Comparison of ENCODE assay signal across 5 fruit fly cellular contexts in the genomic region with DNA sequence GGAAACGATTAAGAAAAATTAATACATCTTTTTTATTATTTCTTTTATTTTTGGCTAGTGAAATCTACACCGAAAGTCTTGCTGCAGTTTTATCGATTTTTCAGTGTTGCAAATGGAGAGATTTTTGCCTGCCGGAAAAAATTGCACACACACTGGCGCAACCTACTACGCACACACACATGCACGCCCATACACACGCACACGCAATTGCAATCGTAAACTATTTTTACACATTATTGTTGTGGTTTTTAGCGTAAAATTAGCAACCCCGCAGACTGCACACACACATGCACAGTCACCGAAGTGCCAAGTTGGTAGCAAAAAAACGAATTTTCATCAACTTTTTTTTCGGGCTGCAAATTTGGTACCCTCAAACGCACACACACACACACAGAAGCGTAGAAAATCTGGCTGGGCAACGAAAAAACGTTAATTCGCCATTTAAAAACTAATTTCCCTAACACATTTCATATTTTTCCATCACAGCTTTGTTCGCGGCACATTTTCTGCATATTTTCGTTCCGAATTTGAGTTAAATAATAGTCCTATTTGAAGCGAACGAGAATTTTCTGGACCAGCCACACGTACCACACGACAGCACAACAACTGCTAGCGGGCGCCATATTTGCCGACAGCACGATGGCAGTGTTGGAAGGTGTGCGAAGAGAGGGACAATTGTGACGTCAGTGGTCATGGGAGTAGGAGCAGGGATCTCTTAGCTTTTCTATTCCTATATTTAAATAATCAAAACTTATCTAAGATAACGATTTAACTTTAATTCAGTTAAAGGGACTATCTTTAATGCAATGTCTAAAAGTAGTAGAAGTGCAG.
TF ChIP-seq lines count a peak whose summit lies in the region.

Gene Unr (minus strand): TSS at position 637 of the 831 bp plus-strand sequence.

TF ChIP-seq in whole organism, adult, 20 proteins besides CTCF, POLR2A, EP300 and RAD21 (continued from another document):
- peak; percentile 38 for TF ChIP-seq Clk (GFP tag; optimal IDR thresholded peaks at IDR 0.05; lab: Kevin White, UChicago)
- TF ChIP-seq cic (GFP tag; optimal IDR thresholded peaks at IDR 0.05; lab: Kevin White, UChicago), result peak; percentile 96
- peak; percentile 73 for TF ChIP-seq pad (GFP tag; optimal IDR thresholded peaks at IDR 0.05; lab: Kevin White, UChicago)
- peak; percentile 94 for TF ChIP-seq CG1620 (GFP tag; optimal IDR thresholded peaks at IDR 0.05; lab: Kevin White, UChicago)

TF ChIP-seq in whole organism, embryonic, 481 proteins besides CTCF, POLR2A, EP300 and RAD21 (continued from another document and continues in another):
- TF ChIP-seq vnd (GFP tag; IDR thresholded peaks at IDR 0.05; lab: Robert Waterston, UW; ENCODE audit: partially characterized antibody) (no peak), ATbp (GFP tag; optimal IDR thresholded peaks at IDR 0.05; lab: Kevin White, UChicago) (peak; percentile 69), zen (tag; optimal IDR thresholded peaks at IDR 0.05; lab: Kevin White, UChicago) (peak; percentile 30), klu (GFP tag; IDR thresholded peaks at IDR 0.05; lab: Robert Waterston, UW) (no peak; the same call in 1 of the 2 replicates), CG10654 (GFP tag; optimal IDR thresholded peaks at IDR 0.05; lab: Kevin White, UChicago) (peak; percentile 74), gsb-n (tag; optimal IDR thresholded peaks at IDR 0.05; lab: Kevin White, UChicago) (peak; percentile 49), GATAe (GFP tag; conservative IDR thresholded peaks at IDR 0.05; lab: Robert Waterston, UW) (no peak), fd102C (GFP tag; optimal IDR thresholded peaks at IDR 0.05; lab: Kevin White, UChicago) (peak; percentile 29), mam (GFP tag; optimal IDR thresholded peaks at IDR 0.05; lab: Kevin White, UChicago) (peak; percentile 91), zfh2 (GFP tag; optimal IDR thresholded peaks at IDR 0.05; lab: Kevin White, UChicago) (peak; percentile 88), CG14710 (tag; optimal IDR thresholded peaks at IDR 0.05; lab: Kevin White, UChicago) (peak; percentile 53), CG1024 (GFP tag; IDR thresholded peaks at IDR 0.05; lab: Robert Waterston, UW) (peak; percentile 72; the same call in 1 of the 2 replicates), CG17359 (tag; optimal IDR thresholded peaks at IDR 0.05; lab: Kevin White, UChicago) (peak; percentile 78), Nf-YB (GFP tag; optimal IDR thresholded peaks at IDR 0.05; lab: Kevin White, UChicago) (peak; percentile 20), CG6765 (GFP tag; optimal IDR thresholded peaks at IDR 0.05; lab: Kevin White, UChicago) (peak; percentile 65), sob (GFP tag; IDR thresholded peaks at IDR 0.05; lab: Robert Waterston, UW) (peak; percentile 85), grau (tag; optimal IDR thresholded peaks at IDR 0.05; lab: Kevin White, UChicago) (peak; percentile 74), tap (tag; optimal IDR thresholded peaks at IDR 0.05; lab: Kevin White, UChicago) (peak; percentile 54), sug (tag; optimal IDR thresholded peaks at IDR 0.05; lab: Kevin White, UChicago) (peak; percentile 70), CG11560 (tag; IDR thresholded peaks at IDR 0.05; lab: Robert Waterston, UW) (no peak), sr (GFP tag; IDR thresholded peaks at IDR 0.05; lab: Robert Waterston, UW) (no peak), Xbp1 (GFP tag; optimal IDR thresholded peaks at IDR 0.05; lab: Kevin White, UChicago) (peak; percentile 87), CG4854 (GFP tag; optimal IDR thresholded peaks at IDR 0.05; lab: Kevin White, UChicago) (peak; percentile 65), row (GFP tag; IDR thresholded peaks at IDR 0.05; lab: Robert Waterston, UW) (peak; percentile 86), hth (optimal IDR thresholded peaks at IDR 0.05; lab: Kevin White, UChicago) (no peak), ewg (GFP tag; optimal IDR thresholded peaks at IDR 0.05; lab: Kevin White, UChicago) (peak; percentile 67), CG4707 (GFP tag; optimal IDR thresholded peaks at IDR 0.05; lab: Kevin White, UChicago) (peak; percentile 68), CG11504 (tag; optimal IDR thresholded peaks at IDR 0.05; lab: Kevin White, UChicago) (peak; percentile 63), h (optimal IDR thresholded peaks at IDR 0.05; lab: Kevin White, UChicago) (no peak)

TF ChIP-seq in whole organism, prepupa, 60 proteins besides CTCF, POLR2A, EP300 and RAD21 (continued from another document and continues in another):
- TF ChIP-seq cyc (GFP tag; optimal IDR thresholded peaks at IDR 0.05; lab: Kevin White, UChicago), result peak; percentile 66
- TF ChIP-seq pdm3 (GFP tag; optimal IDR thresholded peaks at IDR 0.05; lab: Kevin White, UChicago), result peak; percentile 84
- TF ChIP-seq Blimp-1 (GFP tag; optimal IDR thresholded peaks at IDR 0.05; lab: Kevin White, UChicago), result no peak
- TF ChIP-seq Ets96B (tag; optimal IDR thresholded peaks at IDR 0.05; lab: Kevin White, UChicago), result peak; percentile 60
- peak; percentile 34 for TF ChIP-seq CG6854 (GFP tag; optimal IDR thresholded peaks at IDR 0.05; lab: Kevin White, UChicago)
- peak; percentile 88 for TF ChIP-seq CG6163 (GFP tag; IDR thresholded peaks at IDR 0.05; lab: Robert Waterston, UW)
- peak; percentile 62 for TF ChIP-seq CG32006 (GFP tag; optimal IDR thresholded peaks at IDR 0.05; lab: Kevin White, UChicago)
- TF ChIP-seq fkh (GFP tag; optimal IDR thresholded peaks at IDR 0.05; lab: Kevin White, UChicago), result peak; percentile 49
- peak; percentile 2 for TF ChIP-seq CG6808 (GFP tag; optimal IDR thresholded peaks at IDR 0.05; lab: Kevin White, UChicago)
- peak; percentile 81 for TF ChIP-seq acj6 (GFP tag; optimal IDR thresholded peaks at IDR 0.05; lab: Kevin White, UChicago)
- peak; percentile 80 for TF ChIP-seq Hr4 (GFP tag; optimal IDR thresholded peaks at IDR 0.05; lab: Kevin White, UChicago)
- TF ChIP-seq Met (GFP tag; optimal IDR thresholded peaks at IDR 0.05; lab: Kevin White, UChicago), result peak; percentile 83
- TF ChIP-seq CG8119 (GFP tag; IDR thresholded peaks at IDR 0.05; lab: Robert Waterston, UW), result peak; percentile 52; the same call in 1 of the 3 replicates
- TF ChIP-seq CG3919 (GFP tag; optimal IDR thresholded peaks at IDR 0.05; lab: Kevin White, UChicago), result peak; percentile 89
- TF ChIP-seq Sox102F (GFP tag; optimal IDR thresholded peaks at IDR 0.05; lab: Kevin White, UChicago), result peak; percentile 78
- peak; percentile 13 for TF ChIP-seq fd59A (GFP tag; optimal IDR thresholded peaks at IDR 0.05; lab: Kevin White, UChicago)
- peak; percentile 14 for TF ChIP-seq fd85E (GFP tag; optimal IDR thresholded peaks at IDR 0.05; lab: Kevin White, UChicago)
- TF ChIP-seq Ets21C (GFP tag; optimal IDR thresholded peaks at IDR 0.05; lab: Kevin White, UChicago), result peak; percentile 65
- peak; percentile 60 for TF ChIP-seq CG3032 (tag; optimal IDR thresholded peaks at IDR 0.05; lab: Kevin White, UChicago)
- peak; percentile 75 for TF ChIP-seq achi (GFP tag; optimal IDR thresholded peaks at IDR 0.05; lab: Kevin White, UChicago)
- TF ChIP-seq CG11294 (GFP tag; IDR thresholded peaks at IDR 0.05; lab: Robert Waterston, UW), result peak; percentile 68
- peak; percentile 83 for TF ChIP-seq net (GFP tag; optimal IDR thresholded peaks at IDR 0.05; lab: Kevin White, UChicago)
- peak; percentile 77 for TF ChIP-seq CG10631 (GFP tag; optimal IDR thresholded peaks at IDR 0.05; lab: Kevin White, UChicago)
- peak; percentile 62 for TF ChIP-seq CG8319 (GFP tag; optimal IDR thresholded peaks at IDR 0.05; lab: Kevin White, UChicago)
- TF ChIP-seq Eip75B (GFP tag; optimal IDR thresholded peaks at IDR 0.05; lab: Kevin White, UChicago), result peak; percentile 81
- peak; percentile 63 for TF ChIP-seq CG10669 (GFP tag; optimal IDR thresholded peaks at IDR 0.05; lab: Kevin White, UChicago)
- no peak for TF ChIP-seq Hr38 (GFP tag; optimal IDR thresholded peaks at IDR 0.05; lab: Kevin White, UChicago)
- TF ChIP-seq salr (GFP tag; optimal IDR thresholded peaks at IDR 0.05; lab: Kevin White, UChicago), result peak; percentile 32 to 38
- TF ChIP-seq Lpt (GFP tag; optimal IDR thresholded peaks at IDR 0.05; lab: Kevin White, UChicago), result peak; percentile 35
- TF ChIP-seq Sox15 (GFP tag; optimal IDR thresholded peaks at IDR 0.05; lab: Kevin White, UChicago), result peak; percentile 48

TF ChIP-seq in whole organism, pupa, 21 proteins besides CTCF, POLR2A, EP300 and RAD21 (continued from another document):
- TF ChIP-seq CG10348 (GFP tag; IDR thresholded peaks at IDR 0.05; lab: Robert Waterston, UW) (no peak), CG34367 (tag; optimal IDR thresholded peaks at IDR 0.05; lab: Kevin White, UChicago) (peak; percentile 58), rn (GFP tag; IDR thresholded peaks at IDR 0.05; lab: Robert Waterston, UW) (peak; percentile 63)

TF ChIP-seq in whole organism, wandering third instar larva, 38 proteins besides CTCF, POLR2A, EP300 and RAD21 (continued from another document):
- TF ChIP-seq GATAd (GFP tag; optimal IDR thresholded peaks at IDR 0.05; lab: Kevin White, UChicago) (peak; percentile 45), usp (GFP tag; optimal IDR thresholded peaks at IDR 0.05; lab: Kevin White, UChicago) (no peak), Hr78 (GFP tag; optimal IDR thresholded peaks at IDR 0.05; lab: Kevin White, UChicago) (no peak), Hnf4 (GFP tag; optimal IDR thresholded peaks at IDR 0.05; lab: Kevin White, UChicago) (peak; percentile 91), woc (GFP tag; optimal IDR thresholded peaks at IDR 0.05; lab: Kevin White, UChicago) (peak; percentile 54), jim (GFP tag; optimal IDR thresholded peaks at IDR 0.05; lab: Kevin White, UChicago) (peak; percentile 84), Rel (GFP tag; optimal IDR thresholded peaks at IDR 0.05; lab: Kevin White, UChicago) (no peak), Rel (tag; optimal IDR thresholded peaks at IDR 0.05; lab: Kevin White, UChicago) (peak; percentile 64), Jra (GFP tag; optimal IDR thresholded peaks at IDR 0.05; lab: Kevin White, UChicago) (peak; percentile 72), N (GFP tag; optimal IDR thresholded peaks at IDR 0.05; lab: Kevin White, UChicago) (peak; percentile 62), CG32264 (GFP tag; optimal IDR thresholded peaks at IDR 0.05; lab: Kevin White, UChicago) (peak; percentile 63), Myc (optimal IDR thresholded peaks at IDR 0.05; lab: Kevin White, UChicago) (no peak), HLH106 (tag; optimal IDR thresholded peaks at IDR 0.05; lab: Kevin White, UChicago) (peak; percentile 75), tai (GFP tag; optimal IDR thresholded peaks at IDR 0.05; lab: Kevin White, UChicago) (peak; percentile 85), Abd-B (GFP tag; optimal IDR thresholded peaks at IDR 0.05; lab: Kevin White, UChicago) (no peak), rgr (GFP tag; optimal IDR thresholded peaks at IDR 0.05; lab: Kevin White, UChicago) (peak; percentile 90), sage (GFP tag; optimal IDR thresholded peaks at IDR 0.05; lab: Kevin White, UChicago) (peak; percentile 45), Sp1 (GFP tag; optimal IDR thresholded peaks at IDR 0.05; lab: Kevin White, UChicago) (peak; percentile 82), dl (GFP tag; optimal IDR thresholded peaks at IDR 0.05; lab: Kevin White, UChicago; ENCODE audit: insufficient read depth in 1 of 2, partially characterized antibody in 2 of 2) (no peak), lola (GFP tag; optimal IDR thresholded peaks at IDR 0.05; lab: Kevin White, UChicago) (no peak), dsf (GFP tag; optimal IDR thresholded peaks at IDR 0.05; lab: Kevin White, UChicago; ENCODE audit: borderline replicate concordance) (peak; percentile 44)
